Fruit fly (Drosophila melanogaster) whole organism, embryonic: ENCODE data around the gene Pa1.

Experiments
- Ada2b ChIP-seq: fragments of 200-800 bp; sonication (Bioruptor generic); IDR thresholded peaks from 2 replicates; pipeline ENCODE4 v1.3.6; 2022; ENCODE audit warnings: missing biosample characterization, missing genetic modification characterization
- Asciz ChIP-seq: fragments of 200-800 bp; sonication (Bioruptor generic); optimal IDR thresholded peaks from 2 replicates; lab custom pipeline; 2017; ENCODE audit warnings: missing biosample characterization, mild to moderate bottlenecking, missing genetic modification characterization, missing genetic modification reagents
- CG10267 ChIP-seq: fragments of 200-800 bp; sonication (Bioruptor generic); optimal IDR thresholded peaks from 2 replicates; lab custom pipeline; 2018; ENCODE audit warnings: missing biosample characterization, mild to moderate bottlenecking, missing genetic modification characterization, moderate library complexity
- CG11504 ChIP-seq: fragments of 200-800 bp; sonication (Bioruptor generic); optimal IDR thresholded peaks from 3 replicates; lab custom pipeline; 2019; ENCODE audit warnings: missing biosample characterization, mild to moderate bottlenecking, missing genetic modification characterization, moderate library complexity
- CG11695 ChIP-seq: fragments of 200-800 bp; sonication (Bioruptor generic); IDR thresholded peaks from 3 replicates; pipeline ENCODE4 v1.3.6; 2022; ENCODE audit warnings: missing biosample characterization, missing genetic modification characterization
- CG12104 ChIP-seq: fragments of 200-800 bp; sonication (Bioruptor generic); optimal IDR thresholded peaks from 3 replicates; lab custom pipeline; 2016; ENCODE audit warnings: missing biosample characterization, missing genetic modification characterization
- CG13894 ChIP-seq: fragments of 200-800 bp; sonication (Bioruptor generic); optimal IDR thresholded peaks from 3 replicates; lab custom pipeline; 2018; ENCODE audit warnings: missing biosample characterization, mild to moderate bottlenecking, missing genetic modification characterization, moderate library complexity
- CG17385 ChIP-seq: fragments of 200-800 bp; sonication (Bioruptor generic); optimal IDR thresholded peaks from 3 replicates; lab custom pipeline; 2018; ENCODE audit warnings: missing biosample characterization, mild to moderate bottlenecking, missing genetic modification characterization
- CG1832 ChIP-seq: fragments of 200-800 bp; sonication (Bioruptor generic); optimal IDR thresholded peaks from 2 replicates; lab custom pipeline; 2017; ENCODE audit warnings: missing biosample characterization, mild to moderate bottlenecking, missing genetic modification characterization, inconsistent platforms
- CG2120 ChIP-seq: fragments of 200-800 bp; sonication (Bioruptor generic); optimal IDR thresholded peaks from 3 replicates; lab custom pipeline; 2016; ENCODE audit warnings: missing biosample characterization, missing genetic modification characterization
- CG2199 ChIP-seq: fragments of 200-800 bp; sonication (Bioruptor generic); IDR thresholded peaks from 3 replicates; pipeline ENCODE4 v1.3.6; 2022; ENCODE audit warnings: missing biosample characterization, missing genetic modification characterization
- CG30020 ChIP-seq: fragments of 200-800 bp; optimal IDR thresholded peaks from 2 replicates; lab custom pipeline; 2019; ENCODE audit warnings: missing biosample characterization, mild to moderate bottlenecking, missing genetic modification characterization, moderate library complexity
- CG31224 ChIP-seq: fragments of 200-800 bp; sonication (Bioruptor generic); IDR thresholded peaks from 2 replicates; pipeline ENCODE4 v1.3.6; 2022; ENCODE audit warnings: missing biosample characterization, missing genetic modification characterization
- CG33213 ChIP-seq: fragments of 200-800 bp; sonication (Bioruptor generic); optimal IDR thresholded peaks from 3 replicates; lab custom pipeline; 2016; ENCODE audit warnings: missing biosample characterization, missing genetic modification characterization
- CG42726 ChIP-seq: fragments of 200-800 bp; sonication (Bioruptor generic); IDR thresholded peaks from 2 replicates; pipeline ENCODE4 v1.3.6; 2022; ENCODE audit warnings: missing biosample characterization, missing genetic modification characterization; ENCODE audit not compliant: partially characterized antibody
- CG4404 ChIP-seq: fragments of 200-800 bp; sonication (Bioruptor generic); IDR thresholded peaks from 2 replicates; pipeline ENCODE4 v1.3.6; 2022; ENCODE audit warnings: missing biosample characterization, missing genetic modification characterization
- CG4730 ChIP-seq: fragments of 200-800 bp; sonication (Bioruptor generic); IDR thresholded peaks from 2 replicates; pipeline ENCODE4 v1.3.6; 2022; ENCODE audit warnings: missing biosample characterization, missing genetic modification characterization
- CG4820 ChIP-seq: fragments of 200-800 bp; sonication (Bioruptor generic); optimal IDR thresholded peaks from 3 replicates; lab custom pipeline; 2016; ENCODE audit warnings: missing biosample characterization, missing genetic modification characterization
- CG4854 ChIP-seq: fragments of 200-800 bp; sonication (Bioruptor generic); optimal IDR thresholded peaks from 2 replicates; lab custom pipeline; 2016; ENCODE audit warnings: missing biosample characterization, missing genetic modification characterization, inconsistent platforms
- CG5953 ChIP-seq: fragments of 200-800 bp; sonication (Bioruptor generic); IDR thresholded peaks from 2 replicates; pipeline ENCODE4 v1.3.6; 2022; ENCODE audit warnings: missing biosample characterization, missing genetic modification characterization
- CG6791 ChIP-seq: fragments of 200-800 bp; sonication (Bioruptor generic); IDR thresholded peaks from 3 replicates; pipeline ENCODE4 v1.3.6; 2022; ENCODE audit warnings: missing biosample characterization, missing genetic modification characterization; ENCODE audit not compliant: partially characterized antibody
- CG7839 ChIP-seq: fragments of 200-800 bp; sonication (Bioruptor generic); optimal IDR thresholded peaks from 3 replicates; lab custom pipeline; 2018; ENCODE audit warnings: missing biosample characterization, mild to moderate bottlenecking, missing genetic modification characterization, moderate library complexity
- CG8281 ChIP-seq: fragments of 200-800 bp; sonication (Bioruptor generic); optimal IDR thresholded peaks from 2 replicates; lab custom pipeline; 2018; ENCODE audit warnings: missing biosample characterization, mild to moderate bottlenecking, missing genetic modification characterization, moderate library complexity
- CG8388 ChIP-seq: fragments of 200-800 bp; sonication (Bioruptor generic); optimal IDR thresholded peaks from 2 replicates; lab custom pipeline; 2019; ENCODE audit warnings: missing biosample characterization, mild to moderate bottlenecking, missing genetic modification characterization, moderate library complexity
- Dref ChIP-seq: fragments of 200-800 bp; sonication (Bioruptor generic); IDR thresholded peaks from 2 replicates; pipeline ENCODE4 v1.3.6; 2022; ENCODE audit warnings: missing biosample characterization, missing genetic modification characterization
- Fer1 ChIP-seq: fragments of 200-800 bp; sonication (Bioruptor generic); optimal IDR thresholded peaks from 2 replicates; lab custom pipeline; 2017; ENCODE audit warnings: missing biosample characterization, mild to moderate bottlenecking, missing genetic modification characterization
- Gsc ChIP-seq: fragments of 200-800 bp; sonication (Bioruptor generic); IDR thresholded peaks from 2 replicates; pipeline ENCODE4 v1.3.6; 2022; ENCODE audit warnings: missing biosample characterization, missing genetic modification characterization
- Gug ChIP-seq: fragments of 200-800 bp; sonication (Bioruptor generic); IDR thresholded peaks from 4 replicates; pipeline ENCODE4 v1.3.6; 2022; ENCODE audit warnings: missing biosample characterization, missing genetic modification characterization
- H15 ChIP-seq: fragments of 200-800 bp; sonication (Bioruptor generic); IDR thresholded peaks from 3 replicates; pipeline ENCODE4 v1.3.6; 2022; ENCODE audit warnings: missing biosample characterization, missing genetic modification characterization
- Mad ChIP-seq: fragments of 200-800 bp; sonication (Bioruptor generic); optimal IDR thresholded peaks from 2 replicates; lab custom pipeline; 2016; ENCODE audit warnings: missing biosample characterization, missing genetic modification characterization
- Spps ChIP-seq: fragments of 200-800 bp; sonication (Bioruptor generic); optimal IDR thresholded peaks from 2 replicates; lab custom pipeline; 2018; ENCODE audit warnings: missing biosample characterization, mild to moderate bottlenecking, missing genetic modification characterization
- Sry-δ ChIP-seq: fragments of 200-800 bp; sonication (Bioruptor generic); optimal IDR thresholded peaks from 2 replicates; lab custom pipeline; 2016; ENCODE audit warnings: missing biosample characterization, missing genetic modification characterization
- Taf1 ChIP-seq: fragments of 200-800 bp; sonication (Bioruptor generic); IDR thresholded peaks from 2 replicates; pipeline ENCODE4 v1.3.6; 2022; ENCODE audit warnings: missing biosample characterization, missing genetic modification characterization
- Tbp ChIP-seq: fragments of >200 bp; optimal IDR thresholded peaks from 2 replicates; lab custom pipeline; 2018; ENCODE audit warnings: missing biosample characterization, missing genetic modification characterization
- ab ChIP-seq: fragments of 200-800 bp; sonication (Bioruptor generic); optimal IDR thresholded peaks from 2 replicates; lab custom pipeline; 2016; ENCODE audit warnings: missing biosample characterization, missing genetic modification characterization
- al ChIP-seq: fragments of 200-800 bp; sonication (Bioruptor generic); IDR thresholded peaks from 2 replicates; pipeline ENCODE4 v1.3.6; 2022; ENCODE audit warnings: missing biosample characterization, missing genetic modification characterization
- ato ChIP-seq: fragments of 200-800 bp; sonication (Bioruptor generic); IDR thresholded peaks from 2 replicates; pipeline ENCODE4 v1.3.6; 2022; ENCODE audit warnings: missing biosample characterization, missing genetic modification characterization; ENCODE audit not compliant: partially characterized antibody
- bab2 ChIP-seq: fragments of 200-800 bp; sonication (Bioruptor generic); optimal IDR thresholded peaks from 2 replicates; lab custom pipeline; 2016; ENCODE audit warnings: missing biosample characterization, missing genetic modification characterization
- dati ChIP-seq: fragments of 200-800 bp; sonication (Bioruptor generic); IDR thresholded peaks from 2 replicates; pipeline ENCODE4 v1.3.6; 2022; ENCODE audit warnings: missing biosample characterization, missing genetic modification characterization
- dm ChIP-seq: fragments of 200-800 bp; sonication (Bioruptor generic); optimal IDR thresholded peaks from 3 replicates; lab custom pipeline; 2016; ENCODE audit warnings: missing biosample characterization, missing genetic modification characterization
- fd102C ChIP-seq: fragments of 200-800 bp; sonication (Bioruptor generic); optimal IDR thresholded peaks from 2 replicates; lab custom pipeline; 2018; ENCODE audit warnings: missing biosample characterization, mild to moderate bottlenecking, missing genetic modification characterization, moderate library complexity
- hth ChIP-seq: fragments of >200 bp; optimal IDR thresholded peaks from 2 replicates; lab custom pipeline; 2017; ENCODE audit warnings: inconsistent platforms
- klu ChIP-seq: fragments of 200-800 bp; sonication (Bioruptor generic); IDR thresholded peaks from 2 replicates; pipeline ENCODE4 v1.3.6; 2022; ENCODE audit warnings: missing biosample characterization, missing genetic modification characterization
- pita ChIP-seq: fragments of 200-800 bp; sonication (Bioruptor generic); optimal IDR thresholded peaks from 2 replicates; lab custom pipeline; 2017; ENCODE audit warnings: missing biosample characterization, mild to moderate bottlenecking, missing genetic modification characterization
- repo ChIP-seq: fragments of 200-800 bp; sonication (Bioruptor generic); optimal IDR thresholded peaks from 2 replicates; lab custom pipeline; 2016; ENCODE audit warnings: missing biosample characterization, missing genetic modification characterization
- seq ChIP-seq: fragments of 200-800 bp; sonication (Bioruptor generic); IDR thresholded peaks from 2 replicates; pipeline ENCODE4 v1.3.6; 2022; ENCODE audit warnings: missing biosample characterization, missing genetic modification characterization
- usp ChIP-seq: fragments of >200 bp; optimal IDR thresholded peaks from 2 replicates; lab custom pipeline; 2017; ENCODE audit warnings: missing biosample characterization, missing genetic modification characterization
- vfl ChIP-seq: fragments of 200-800 bp; sonication (Bioruptor generic); optimal IDR thresholded peaks from 2 replicates; lab custom pipeline; 2016; ENCODE audit warnings: missing biosample characterization, missing genetic modification characterization
- vnd ChIP-seq: fragments of 200-800 bp; sonication (Bioruptor generic); IDR thresholded peaks from 3 replicates; pipeline ENCODE4 v1.3.6; 2022; ENCODE audit warnings: missing biosample characterization, missing genetic modification characterization; ENCODE audit not compliant: partially characterized antibody
- vvl ChIP-seq: fragments of 200-800 bp; sonication (Bioruptor generic); IDR thresholded peaks from 2 replicates; pipeline ENCODE4 v1.3.6; 2022; ENCODE audit warnings: missing biosample characterization, missing genetic modification characterization

Gene Pa1

DNA sequence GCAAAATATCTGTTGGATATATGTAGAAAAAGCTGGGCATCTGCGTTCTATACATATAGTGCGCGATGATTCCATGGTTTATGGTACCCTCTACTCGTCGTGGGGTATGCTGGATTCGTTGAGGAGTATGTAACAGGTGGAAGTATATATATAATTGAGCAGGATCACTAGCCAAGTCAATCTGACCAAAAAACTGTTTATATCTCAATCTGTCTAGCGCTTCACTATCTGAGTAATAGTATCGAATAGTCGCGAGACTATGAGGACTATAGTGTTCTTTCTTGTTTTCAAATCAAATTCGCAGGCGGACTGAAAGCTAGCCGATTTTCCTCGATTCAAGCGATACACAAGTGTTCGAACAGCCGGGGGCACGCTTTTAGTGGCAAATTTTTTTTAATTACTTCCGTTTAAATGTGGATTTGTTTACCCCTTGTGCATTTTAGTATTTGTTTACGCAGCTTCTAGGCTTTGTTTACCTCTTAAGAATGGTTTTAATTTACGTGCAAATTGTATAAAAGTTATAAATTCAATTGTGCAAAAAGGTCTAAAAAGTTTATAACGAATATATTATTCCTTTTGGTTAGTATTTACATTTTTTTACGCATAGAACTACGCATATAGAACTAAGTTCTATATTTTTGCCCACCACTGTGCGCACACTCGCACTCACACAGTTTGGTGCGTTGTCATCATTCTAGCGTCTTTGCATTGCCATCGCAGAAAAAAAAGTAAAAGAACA lies 31.8 kb downstream of the Pa1 start (continued):
- TF ChIP-seq CG33213 (GFP tag; lab: Kevin White, UChicago), result peak; percentile 56
- peak; percentile 82 for TF ChIP-seq CG11504 (tag; lab: Kevin White, UChicago)
- peak; percentile 85 for TF ChIP-seq CG7839 (tag; lab: Kevin White, UChicago)
- peak; percentile 77; the same call in 2 of the 3 replicates for TF ChIP-seq CG2199 (GFP tag; lab: Robert Waterston, UW)
- TF ChIP-seq hth (lab: Kevin White, UChicago), result no peak
- TF ChIP-seq CG4854 (GFP tag; lab: Kevin White, UChicago), result peak; percentile 57
- TF ChIP-seq usp, result no peak
- peak; percentile 64; the same call in 1 of the 2 replicates for TF ChIP-seq CG4404 (GFP tag; lab: Robert Waterston, UW)
- no peak for TF ChIP-seq CG30020 (tag; lab: Kevin White, UChicago)
- no peak for TF ChIP-seq vnd (GFP tag; lab: Robert Waterston, UW)
- peak; percentile 28 for TF ChIP-seq Sry-δ (GFP tag; lab: Kevin White, UChicago)
- peak; percentile 92 for TF ChIP-seq CG2120 (GFP tag; lab: Kevin White, UChicago)
- TF ChIP-seq CG1832 (GFP tag; lab: Kevin White, UChicago), result no peak
- TF ChIP-seq Gug (GFP tag; lab: Robert Waterston, UW), result peak; percentile 79
- TF ChIP-seq CG6791 (GFP tag; lab: Robert Waterston, UW), result no peak
- peak; percentile 92 for TF ChIP-seq vvl
- TF ChIP-seq CG5953, result peak; percentile 84
- TF ChIP-seq Asciz, result peak; percentile 71
- peak; percentile 58 for TF ChIP-seq vfl
- peak; percentile 13 for TF ChIP-seq CG12104 (GFP tag; lab: Kevin White, UChicago)
- 0 out of 2 replicates have a peak, but pooled peaks have one; percentile 3 for TF ChIP-seq Dref (GFP tag; lab: Robert Waterston, UW)
- peak; percentile 71 for TF ChIP-seq CG4730 (GFP tag; lab: Robert Waterston, UW)
- peak; percentile 45 for TF ChIP-seq Mad (GFP tag; lab: Kevin White, UChicago)
- TF ChIP-seq CG11695 (GFP tag; lab: Robert Waterston, UW), result peak; percentile 72
- TF ChIP-seq Tbp (GFP tag; lab: Kevin White, UChicago), result no peak
- TF ChIP-seq klu, result peak; percentile 77
- TF ChIP-seq Gsc (GFP tag; lab: Robert Waterston, UW), result peak; percentile 67
- TF ChIP-seq dm (GFP tag; lab: Kevin White, UChicago), result peak; percentile 56
- peak; percentile 80 for TF ChIP-seq bab2 (GFP tag; lab: Kevin White, UChicago)
- TF ChIP-seq Spps, result no peak
- TF ChIP-seq CG31224 (GFP tag; lab: Robert Waterston, UW), result peak; percentile 75
- peak; percentile 57 for TF ChIP-seq CG10267 (tag; lab: Kevin White, UChicago)
- TF ChIP-seq CG4820 (GFP tag; lab: Kevin White, UChicago), result peak; percentile 64
- no peak for TF ChIP-seq ato (GFP tag; lab: Robert Waterston, UW)
- no peak for TF ChIP-seq CG42726 (GFP tag; lab: Robert Waterston, UW)
- no peak for TF ChIP-seq pita (GFP tag; lab: Kevin White, UChicago)
- TF ChIP-seq Taf1 (GFP tag; lab: Robert Waterston, UW), result peak; percentile 81
- TF ChIP-seq al (GFP tag; lab: Robert Waterston, UW), result peak; percentile 85
- TF ChIP-seq repo (GFP tag; lab: Kevin White, UChicago), result peak; percentile 29
- TF ChIP-seq CG8281, result peak; percentile 46
- TF ChIP-seq Fer1, result peak; percentile 69
- TF ChIP-seq CG17385 (GFP tag; lab: Kevin White, UChicago), result peak; percentile 51
- TF ChIP-seq Ada2b (GFP tag; lab: Robert Waterston, UW), result peak; percentile 91
- TF ChIP-seq dati, result peak; percentile 65; the same call in 1 of the 2 replicates
- peak; percentile 58 for TF ChIP-seq CG13894 (tag; lab: Kevin White, UChicago)
- no peak for TF ChIP-seq fd102C
- TF ChIP-seq CG8388 (GFP tag; lab: Kevin White, UChicago), result peak; percentile 54
- peak; percentile 71 for TF ChIP-seq seq (GFP tag; lab: Robert Waterston, UW)
- TF ChIP-seq H15 (GFP tag; lab: Robert Waterston, UW), result peak; percentile 75; the same call in 2 of the 3 replicates
- TF ChIP-seq ab (GFP tag; lab: Kevin White, UChicago), result peak; percentile 82
